Worm (Caenorhabditis elegans) whole organism, L1 larva: ENCODE data around the gene C44B7.5.

ENCODE experiments used
- C34B4.2 ChIP-seq: sonication (generic microtip); optimal IDR thresholded peaks from 2 replicates; lab custom pipeline; 2017; ENCODE audit warnings: mild to moderate bottlenecking, missing genetic modification characterization, missing compliant biosample characterization
- F16B12.6 ChIP-seq: fragments of 150-350 bp; optimal IDR thresholded peaks from 2 replicates; lab custom pipeline; 2014; ENCODE audit warnings: missing biosample characterization, missing genetic modification characterization
- Y116A8C.19 ChIP-seq: sonication (generic microtip); optimal IDR thresholded peaks from 2 replicates; lab custom pipeline; 2016; ENCODE audit warnings: missing compliant biosample characterization, missing genetic modification characterization, borderline replicate concordance
- aha-1 ChIP-seq: fragments of 150-350 bp; optimal IDR thresholded peaks from 2 replicates; lab custom pipeline; 2014; ENCODE audit warnings: missing biosample characterization, missing genetic modification characterization
- alr-1 ChIP-seq: fragments of 200-800 bp; sonication (Bioruptor generic); optimal IDR thresholded peaks from 2 replicates; lab custom pipeline; 2018; ENCODE audit warnings: borderline replicate concordance, mild to moderate bottlenecking, missing genetic modification characterization, missing compliant biosample characterization
- aly-2 ChIP-seq: fragments of 150-350 bp; optimal IDR thresholded peaks from 2 replicates; lab custom pipeline; 2014; ENCODE audit warnings: missing biosample characterization, missing genetic modification characterization
- blmp-1 ChIP-seq: fragments of 150-350 bp; optimal IDR thresholded peaks from 2 replicates; lab custom pipeline; 2014; ENCODE audit warnings: missing biosample characterization, missing genetic modification characterization
- ceh-8 ChIP-seq: fragments of 200-800 bp; sonication (Bioruptor generic); optimal IDR thresholded peaks from 2 replicates; lab custom pipeline; 2018; ENCODE audit warnings: mild to moderate bottlenecking, missing genetic modification characterization, moderate library complexity, missing compliant biosample characterization
- ceh-82 ChIP-seq, 3 experiments: fragments of 150-350 bp in 1 of 3; sonication (generic microtip) in 2 of 3; optimal IDR thresholded peaks; 2 replicates each; lab custom pipeline; 2014 to 2017; ENCODE audit warnings: missing biosample characterization in 3 of 3, missing genetic modification characterization in 3 of 3
- ceh-90 ChIP-seq: sonication (generic microtip); optimal IDR thresholded peaks from 2 replicates; lab custom pipeline; 2016; ENCODE audit warnings: missing genetic modification characterization, missing compliant biosample characterization
- dpl-1 ChIP-seq, 3 experiments: fragments of 150-350 bp in 2 of 3; sonication (generic microtip) in 1 of 3; optimal IDR thresholded peaks; 2 replicates each; lab custom pipeline; 2014 to 2017; ENCODE audit warnings: missing biosample characterization in 3 of 3, missing genetic modification characterization in 3 of 3, missing genetic modification reagents in 3 of 3
- dsc-1 ChIP-seq: sonication (generic microtip); optimal IDR thresholded peaks from 2 replicates; lab custom pipeline; 2016; ENCODE audit warnings: mild to moderate bottlenecking, missing genetic modification characterization, missing compliant biosample characterization
- efl-3 ChIP-seq: fragments of 200-800 bp; sonication (Bioruptor generic); optimal IDR thresholded peaks from 2 replicates; lab custom pipeline; 2018; ENCODE audit warnings: mild to moderate bottlenecking, missing genetic modification characterization, missing compliant biosample characterization
- egl-13 ChIP-seq: sonication (generic microtip); optimal IDR thresholded peaks from 2 replicates; lab custom pipeline; 2016; ENCODE audit warnings: missing genotype, missing genetic modification reagents, missing genetic modification characterization, missing compliant biosample characterization
- elt-3 ChIP-seq, 6 experiments: fragments of 150-350 bp in 1 of 6; sonication (generic microtip); optimal IDR thresholded peaks; 2 replicates each; lab custom pipeline; 2017 to 2018; ENCODE audit warnings: missing biosample characterization in 6 of 6, missing genetic modification characterization in 6 of 6, inconsistent platforms in 1 of 6
- fkh-10 ChIP-seq: sonication (generic microtip); optimal IDR thresholded peaks from 2 replicates; lab custom pipeline; 2017; ENCODE audit warnings: missing biosample characterization, missing genetic modification reagents, missing genetic modification characterization
- fkh-4 ChIP-seq: sonication (generic microtip); optimal IDR thresholded peaks from 2 replicates; lab custom pipeline; 2016; ENCODE audit warnings: missing compliant biosample characterization, missing genetic modification characterization, borderline replicate concordance
- fos-1 ChIP-seq: fragments of 150-350 bp; optimal IDR thresholded peaks from 2 replicates; lab custom pipeline; 2014; ENCODE audit warnings: missing biosample characterization, missing genetic modification characterization
- hlh-17 ChIP-seq: fragments of 200-800 bp; sonication (Bioruptor generic); optimal IDR thresholded peaks from 2 replicates; lab custom pipeline; 2018; ENCODE audit warnings: missing genetic modification characterization, mild to moderate bottlenecking, missing compliant biosample characterization, moderate library complexity, borderline replicate concordance
- hlh-4 ChIP-seq: sonication (generic microtip); optimal IDR thresholded peaks from 2 replicates; lab custom pipeline; 2016; ENCODE audit warnings: mild to moderate bottlenecking, missing genetic modification characterization, missing compliant biosample characterization
- irx-1 ChIP-seq: sonication (generic microtip); optimal IDR thresholded peaks from 2 replicates; lab custom pipeline; 2016; ENCODE audit warnings: missing genetic modification characterization, missing compliant biosample characterization
- jun-1 ChIP-seq: fragments of 150-350 bp; optimal IDR thresholded peaks from 2 replicates; lab custom pipeline; 2014; ENCODE audit warnings: missing biosample characterization, missing genetic modification reagents, missing genetic modification characterization
- lin-13 ChIP-seq: fragments of 150-350 bp; optimal IDR thresholded peaks from 2 replicates; lab custom pipeline; 2014; ENCODE audit warnings: missing biosample characterization, missing genetic modification reagents, missing genetic modification characterization
- lin-15B ChIP-seq: fragments of 150-350 bp; sonication (generic microtip); optimal IDR thresholded peaks from 3 replicates; lab custom pipeline; 2014; ENCODE audit warnings: missing biosample characterization, missing genetic modification characterization
- lin-35 ChIP-seq, 2 experiments: fragments of 150-350 bp; optimal IDR thresholded peaks; 2 replicates each; lab custom pipeline; 2014; ENCODE audit warnings: missing biosample characterization in 2 of 2, missing genetic modification characterization in 2 of 2, missing genetic modification reagents in 2 of 2
- lsy-2 ChIP-seq, 2 experiments: fragments of 150-350 bp; optimal IDR thresholded peaks; 2 replicates each; lab custom pipeline; 2014; ENCODE audit warnings: missing biosample characterization in 2 of 2, missing genetic modification characterization in 2 of 2
- mdl-1 ChIP-seq, 2 experiments: fragments of 150-350 bp; optimal IDR thresholded peaks; 2 replicates each; lab custom pipeline; 2014 to 2017; ENCODE audit warnings: missing biosample characterization in 2 of 2, missing genetic modification characterization in 2 of 2, inconsistent platforms in 1 of 2
- nhr-11 ChIP-seq: fragments of 150-350 bp; optimal IDR thresholded peaks from 2 replicates; lab custom pipeline; 2014; ENCODE audit warnings: missing biosample characterization, missing genetic modification characterization
- nhr-12 ChIP-seq: sonication (generic microtip); optimal IDR thresholded peaks from 2 replicates; lab custom pipeline; 2017; ENCODE audit warnings: missing biosample characterization, missing genetic modification characterization
- nhr-19 ChIP-seq: fragments of 200-800 bp; sonication (Bioruptor generic); conservative IDR thresholded peaks from 2 replicates; pipeline ENCODE4 v1.3.6; 2022; ENCODE audit warnings: missing genetic modification characterization, missing compliant biosample characterization
- nhr-237 ChIP-seq: fragments of 150-350 bp; optimal IDR thresholded peaks from 2 replicates; lab custom pipeline; 2014; ENCODE audit warnings: missing biosample characterization, missing genetic modification characterization
- nhr-28 ChIP-seq: fragments of 150-350 bp; optimal IDR thresholded peaks from 2 replicates; lab custom pipeline; 2014; ENCODE audit warnings: missing biosample characterization, missing genetic modification characterization
- nhr-71 ChIP-seq: sonication (generic microtip); optimal IDR thresholded peaks from 2 replicates; lab custom pipeline; 2016; ENCODE audit warnings: mild to moderate bottlenecking, missing genetic modification characterization, moderate library complexity, missing compliant biosample characterization
- nhr-77 ChIP-seq: fragments of 150-350 bp; optimal IDR thresholded peaks from 2 replicates; lab custom pipeline; 2014; ENCODE audit warnings: missing biosample characterization, missing genetic modification characterization
- nhr-90 ChIP-seq: sonication (generic microtip); optimal IDR thresholded peaks from 2 replicates; lab custom pipeline; 2016; ENCODE audit warnings: mild to moderate bottlenecking, missing genetic modification characterization, missing compliant biosample characterization; ENCODE audit not compliant: poor library complexity
- pag-3 ChIP-seq: sonication (generic microtip); optimal IDR thresholded peaks from 2 replicates; lab custom pipeline; 2017; ENCODE audit warnings: missing genetic modification characterization, mild to moderate bottlenecking, missing compliant biosample characterization, antibody characterized with exemption, borderline replicate concordance; ENCODE audit not compliant: insufficient read depth
- pqm-1 ChIP-seq: sonication (generic microtip); optimal IDR thresholded peaks from 3 replicates; lab custom pipeline; 2017; ENCODE audit warnings: missing biosample characterization, missing genetic modification characterization
- skn-1 ChIP-seq: fragments of 150-350 bp; optimal IDR thresholded peaks from 2 replicates; lab custom pipeline; 2014; ENCODE audit warnings: missing biosample characterization, missing genetic modification characterization
- snpc-4 ChIP-seq: fragments of 150-350 bp; optimal IDR thresholded peaks from 2 replicates; lab custom pipeline; 2014; ENCODE audit warnings: missing biosample characterization, missing genetic modification characterization
- snu-23 ChIP-seq: sonication (generic microtip); optimal IDR thresholded peaks from 2 replicates; lab custom pipeline; 2016; ENCODE audit warnings: missing genetic modification characterization, missing compliant biosample characterization
- sox-4 ChIP-seq: sonication (generic microtip); optimal IDR thresholded peaks from 2 replicates; lab custom pipeline; 2016; ENCODE audit warnings: missing genetic modification characterization, missing compliant biosample characterization
- sup-37 ChIP-seq: fragments of 200-800 bp; sonication (Bioruptor generic); optimal IDR thresholded peaks from 2 replicates; lab custom pipeline; 2018; ENCODE audit warnings: mild to moderate bottlenecking, missing genetic modification characterization, missing compliant biosample characterization
- swsn-7 ChIP-seq: sonication (generic microtip); optimal IDR thresholded peaks from 2 replicates; lab custom pipeline; 2016; ENCODE audit warnings: missing genetic modification characterization, missing compliant biosample characterization
- tbx-2 ChIP-seq: sonication (generic microtip); optimal IDR thresholded peaks from 2 replicates; lab custom pipeline; 2016; ENCODE audit warnings: missing genetic modification characterization, missing compliant biosample characterization
- unc-98 ChIP-seq: fragments of 200-800 bp; sonication (Bioruptor generic); IDR thresholded peaks from 2 replicates; pipeline ENCODE4 v1.3.6; 2022; ENCODE audit warnings: missing genetic modification characterization, missing compliant biosample characterization
- vab-15 ChIP-seq: sonication (generic microtip); optimal IDR thresholded peaks from 2 replicates; lab custom pipeline; 2017; ENCODE audit warnings: missing genotype, mild to moderate bottlenecking, missing genetic modification characterization, missing compliant biosample characterization
- zip-4 ChIP-seq: fragments of 200-800 bp; sonication (Bioruptor generic); optimal IDR thresholded peaks from 2 replicates; lab custom pipeline; 2018; ENCODE audit warnings: mild to moderate bottlenecking, missing genetic modification characterization, moderate library complexity, missing compliant biosample characterization
- ztf-11 ChIP-seq, 2 experiments: sonication (generic microtip); optimal IDR thresholded peaks; 2 replicates each; lab custom pipeline; 2016 to 2017; ENCODE audit warnings: missing genetic modification characterization in 2 of 2, missing biosample characterization in 1 of 2, missing compliant biosample characterization in 1 of 2
- ztf-4 ChIP-seq: fragments of 150-350 bp; optimal IDR thresholded peaks from 2 replicates; lab custom pipeline; 2014; ENCODE audit warnings: missing biosample characterization, missing genetic modification characterization

The C44B7.5 gene

ce11 chrII:6845006-6845459 lies 27.4 kb downstream of the C44B7.5 start (continued):
- TF ChIP-seq vab-15 (tag; lab: Kevin White, UChicago) (no peak), nhr-77 (tag; lab: Kevin White, UChicago) (no peak), tbx-2 (tag; lab: Kevin White, UChicago) (peak; percentile 63), elt-3 (tag; optimal IDR thresholded peaks at IDR 0.05; lab: Kevin White, UChicago) (peak in 2 of 6 experiments; percentile 33 to 69)

ce11 chrII:6844227-6845005 lies 28.0 kb downstream of the C44B7.5 start:
- TF ChIP-seq aha-1 (tag; lab: Kevin White, UChicago) = no peak
- no peak for TF ChIP-seq fos-1 (tag; lab: Kevin White, UChicago)
- no peak for TF ChIP-seq hlh-17 (GFP tag; lab: Kevin White, UChicago)
- no peak for TF ChIP-seq sup-37 (GFP tag; lab: Kevin White, UChicago)
- TF ChIP-seq mdl-1 (tag; optimal IDR thresholded peaks at IDR 0.05; lab: Kevin White, UChicago) = no peak
- TF ChIP-seq dsc-1 (tag; lab: Kevin White, UChicago) = no peak
- TF ChIP-seq fkh-10 (GFP tag; lab: Kevin White, UChicago) = no peak
- TF ChIP-seq dpl-1 (GFP tag; optimal IDR thresholded peaks at IDR 0.05; lab: Kevin White, UChicago) = no peak
- TF ChIP-seq fkh-4 (tag; lab: Kevin White, UChicago) = no peak
- no peak for TF ChIP-seq ceh-8 (GFP tag; lab: Kevin White, UChicago)
- TF ChIP-seq ceh-90 (tag; lab: Kevin White, UChicago) = no peak
- no peak for TF ChIP-seq alr-1
- TF ChIP-seq ztf-11 (tag; optimal IDR thresholded peaks at IDR 0.05; lab: Kevin White, UChicago) = no peak
- no peak for TF ChIP-seq nhr-90 (tag; lab: Kevin White, UChicago)
- no peak for TF ChIP-seq C34B4.2 (tag; lab: Kevin White, UChicago)
- TF ChIP-seq aly-2 (tag; lab: Kevin White, UChicago) = no peak
- peak; percentile 61 for TF ChIP-seq skn-1 (tag; lab: Kevin White, UChicago)
- no peak for TF ChIP-seq nhr-77 (tag; lab: Kevin White, UChicago)
- no peak for TF ChIP-seq sox-4 (tag; lab: Kevin White, UChicago)
- peak; percentile 40 for TF ChIP-seq snpc-4 (tag; lab: Kevin White, UChicago)
- no peak for TF ChIP-seq irx-1 (tag; lab: Kevin White, UChicago)
- TF ChIP-seq lin-35 (GFP tag; optimal IDR thresholded peaks at IDR 0.05; lab: Kevin White, UChicago) = no peak
- TF ChIP-seq unc-98 = no peak
- no peak for TF ChIP-seq nhr-11 (tag; lab: Kevin White, UChicago)
- TF ChIP-seq ztf-4 (tag; lab: Kevin White, UChicago) = no peak
- TF ChIP-seq blmp-1 (tag; lab: Kevin White, UChicago) = peak; percentile 72
- TF ChIP-seq Y116A8C.19 (tag; lab: Kevin White, UChicago) = no peak
- peak in 1 of 2 experiments; percentile 25 for TF ChIP-seq lsy-2 (tag; optimal IDR thresholded peaks at IDR 0.05; lab: Kevin White, UChicago)
- no peak for TF ChIP-seq nhr-71 (tag; lab: Kevin White, UChicago)
- no peak for TF ChIP-seq tbx-2 (tag; lab: Kevin White, UChicago)
- TF ChIP-seq egl-13 (tag; lab: Kevin White, UChicago) = no peak
- TF ChIP-seq hlh-4 (tag; lab: Kevin White, UChicago) = no peak
- no peak for TF ChIP-seq nhr-19 (GFP tag; lab: Robert Waterston, UW)
- no peak for TF ChIP-seq swsn-7 (tag; lab: Kevin White, UChicago)
- no peak for TF ChIP-seq lin-13 (GFP tag; lab: Kevin White, UChicago)
- peak in 1 of 3 experiments; percentile 11 for TF ChIP-seq ceh-82 (tag; optimal IDR thresholded peaks at IDR 0.05; lab: Kevin White, UChicago)
- no peak for TF ChIP-seq jun-1
- TF ChIP-seq nhr-12 (tag; lab: Kevin White, UChicago) = no peak
- no peak for TF ChIP-seq nhr-237 (tag; lab: Kevin White, UChicago)
- no peak for TF ChIP-seq zip-4 (GFP tag; lab: Kevin White, UChicago)
- no peak for TF ChIP-seq snu-23 (GFP tag; lab: Kevin White, UChicago)
- TF ChIP-seq pag-3 = no peak
- no peak for TF ChIP-seq nhr-28 (tag; lab: Kevin White, UChicago)
- no peak for TF ChIP-seq pqm-1 (tag; lab: Kevin White, UChicago)
- TF ChIP-seq F16B12.6 (tag; lab: Kevin White, UChicago) = no peak
- TF ChIP-seq lin-15B (tag; lab: Kevin White, UChicago) = no peak
- TF ChIP-seq efl-3 = no peak
